Worm (Caenorhabditis elegans) whole organism, L4 larva: ENCODE results near the gene ost-1.

Experiments used
- F49E8.2 ChIP-seq: sonication (generic microtip); optimal IDR thresholded peaks from 2 replicates; lab custom pipeline; 2016; ENCODE audit warnings: missing compliant biosample characterization, mild to moderate bottlenecking, missing genetic modification characterization, borderline replicate concordance
- ceh-20 ChIP-seq: fragments of 200-800 bp; sonication (Bioruptor generic); IDR thresholded peaks from 2 replicates; pipeline ENCODE4 v1.3.6; 2022; ENCODE audit warnings: missing genetic modification reagents, missing genetic modification characterization, missing compliant biosample characterization
- daf-12 ChIP-seq: fragments of 150-350 bp; optimal IDR thresholded peaks from 2 replicates; lab custom pipeline; 2014; ENCODE audit warnings: missing biosample characterization, missing genetic modification reagents, missing genetic modification characterization
- nhr-6 ChIP-seq: fragments of 150-350 bp; optimal IDR thresholded peaks from 2 replicates; lab custom pipeline; 2014; ENCODE audit warnings: missing biosample characterization, missing genetic modification characterization
- skn-1 ChIP-seq: fragments of 150-350 bp; optimal IDR thresholded peaks from 2 replicates; lab custom pipeline; 2014; ENCODE audit warnings: missing biosample characterization, missing genetic modification characterization

DNA sequence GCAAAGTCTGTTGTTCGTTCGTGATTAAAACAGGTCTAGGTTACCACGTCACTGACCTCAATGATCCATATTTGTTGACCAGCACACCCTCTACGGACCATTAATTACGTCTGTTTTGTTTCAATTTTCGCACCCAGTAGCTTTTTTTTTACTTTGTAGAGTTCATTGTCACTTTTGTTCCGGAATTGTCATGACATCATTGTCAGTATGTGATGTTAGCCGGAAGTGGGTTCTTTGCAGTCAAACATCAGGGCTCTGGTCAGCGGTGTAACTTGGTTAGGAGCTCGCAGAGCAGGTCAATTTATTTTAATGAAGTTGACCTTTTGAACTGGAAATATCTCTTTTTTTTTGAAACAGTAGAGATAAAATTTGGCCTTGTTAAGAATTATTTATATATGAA lies 29.5 kb downstream of the ost-1 start, which contains the start of gene C44B12.6:
- TF ChIP-seq ceh-20, result no peak
- TF ChIP-seq F49E8.2, result no peak
- no peak for TF ChIP-seq daf-12 (tag; lab: Kevin White, UChicago)
- no peak for TF ChIP-seq nhr-6 (tag; lab: Kevin White, UChicago)
- TF ChIP-seq skn-1 (tag; lab: Kevin White, UChicago), result no peak
